Worm (Caenorhabditis elegans): ENCODE measurements around the gene T17A3.12.
"Not testable (repeated sequence)": the region's sequence is repeated elsewhere in the genome, so short reads cannot be mapped to it uniquely, and the experiment has no call there.

Gene T17A3.12

DNA sequence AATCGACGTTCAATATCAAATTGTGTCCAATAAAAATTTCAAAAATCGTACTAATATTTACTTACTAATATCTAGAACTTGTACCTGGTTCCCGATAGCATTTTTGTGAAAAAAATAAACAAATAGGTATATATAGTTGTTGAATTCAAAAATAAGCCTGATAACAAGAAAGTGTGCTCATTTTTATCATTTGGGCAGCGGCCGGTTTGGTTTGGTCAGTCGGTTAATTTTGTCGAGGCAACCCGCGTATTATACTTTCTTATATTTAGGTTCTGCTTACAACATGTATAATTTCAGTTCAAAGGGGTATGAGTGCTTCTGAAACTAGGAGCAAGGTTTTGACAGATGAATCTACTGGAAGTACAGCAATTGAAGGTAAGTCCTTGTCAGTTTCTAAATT lies 14.3 kb downstream of the T17A3.12 start, which contains the start of the genes nhr-280 and C29F9.2:
Gene nhr-280 (minus strand): TSS at position 101 of the 400 bp plus-strand sequence.
Gene C29F9.2 (plus strand): TSS at position 298 of the 400 bp plus-strand sequence.
- TF ChIP-seq elt-3 (tag; optimal IDR thresholded peaks at IDR 0.05) (no peak), M03D4.4 (tag; optimal IDR thresholded peaks at IDR 0.05) (no peak), zip-8 (tag; optimal IDR thresholded peaks at IDR 0.05) (no peak), lin-13 (tag; optimal IDR thresholded peaks at IDR 0.05) (no peak), cnd-1 (tag; optimal IDR thresholded peaks at IDR 0.05) (no peak)

DNA sequence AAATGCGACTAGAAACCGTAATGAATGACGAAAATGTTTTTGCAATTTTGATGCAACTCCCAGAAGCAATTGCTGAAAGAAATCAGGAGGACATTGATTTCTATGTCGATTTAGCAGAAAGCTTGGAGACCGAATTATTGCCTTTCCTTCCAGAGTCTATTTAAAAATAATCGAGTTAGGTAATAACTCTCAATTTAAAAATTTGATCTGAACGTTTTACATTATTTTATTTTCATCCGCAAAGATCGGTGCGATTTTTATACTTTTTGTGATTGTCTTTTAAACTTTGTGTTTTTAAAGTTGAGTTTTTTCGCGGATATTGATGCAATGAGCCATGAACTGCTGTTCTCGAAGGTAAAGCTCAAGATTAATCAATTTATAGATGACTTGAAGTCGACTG lies 20.5 kb downstream of the T17A3.12 start, which contains the start of gene pals-23:
Gene pals-23 (plus strand): TSS at position 301 of the 400 bp plus-strand sequence.
- TF ChIP-seq tbx-8 (GFP tag; optimal IDR thresholded peaks at IDR 0.05) (no peak), mls-2 (tag; optimal IDR thresholded peaks at IDR 0.05) (no peak), bed-3 (GFP tag; optimal IDR thresholded peaks at IDR 0.05) (no peak), lin-32 (GFP tag; optimal IDR thresholded peaks at IDR 0.05) (no peak), snpc-4 (tag; optimal IDR thresholded peaks at IDR 0.05) (no peak), cnd-1 (tag; optimal IDR thresholded peaks at IDR 0.05) (no peak), mep-1 (tag; optimal IDR thresholded peaks at IDR 0.05) (no peak), ceh-83 (GFP tag; optimal IDR thresholded peaks at IDR 0.05) (no peak), unc-62 (GFP tag; optimal IDR thresholded peaks at IDR 0.05) (no peak), ham-2 (GFP tag; optimal IDR thresholded peaks at IDR 0.05) (no peak), ceh-39 (tag; optimal IDR thresholded peaks at IDR 0.05) (no peak), elt-1 (tag; optimal IDR thresholded peaks at IDR 0.05; ENCODE audit: borderline replicate concordance, insufficient read depth) (no peak), flh-1 (GFP tag; optimal IDR thresholded peaks at IDR 0.05) (no peak), nhr-12 (tag; optimal IDR thresholded peaks at IDR 0.05) (no peak), sptf-1 (tag; optimal IDR thresholded peaks at IDR 0.05) (no peak), nhr-2 (tag; optimal IDR thresholded peaks at IDR 0.05) (no peak)

DNA sequence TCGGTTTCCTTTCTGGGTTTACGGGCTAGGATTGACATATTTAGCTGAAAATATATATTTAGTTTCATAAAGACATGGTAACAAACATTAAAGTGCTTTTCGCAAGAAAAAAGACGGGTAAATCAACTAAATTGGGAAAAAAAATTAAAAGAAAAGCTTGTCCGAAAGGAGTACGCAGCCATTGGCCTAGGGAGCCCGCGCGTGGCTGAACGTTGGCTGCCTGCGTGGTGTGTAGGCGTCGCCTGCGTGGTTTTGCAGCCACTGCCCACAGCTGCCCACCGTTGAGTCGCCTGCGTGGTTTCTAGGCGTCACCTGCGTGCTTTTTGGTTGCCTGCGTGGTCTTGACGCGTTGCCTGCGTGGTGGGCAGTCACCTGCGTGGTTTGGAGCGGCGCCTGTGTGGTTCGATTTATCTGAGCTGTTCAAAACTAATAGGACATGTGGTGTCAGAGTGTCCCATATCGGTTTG lies 23.0 kb downstream of the T17A3.12 start, which contains the start of gene C29F9.12:
Gene C29F9.12 (minus strand): TSS at position 51 of the 467 bp plus-strand sequence.
- not testable (repeated sequence) for TF ChIP-seq unc-120 (tag; optimal IDR thresholded peaks at IDR 0.05; ENCODE audit: poor library complexity, severe bottlenecking); snpc-4 (tag; optimal IDR thresholded peaks at IDR 0.05); sem-2 (GFP tag; optimal IDR thresholded peaks at IDR 0.05)

DNA sequence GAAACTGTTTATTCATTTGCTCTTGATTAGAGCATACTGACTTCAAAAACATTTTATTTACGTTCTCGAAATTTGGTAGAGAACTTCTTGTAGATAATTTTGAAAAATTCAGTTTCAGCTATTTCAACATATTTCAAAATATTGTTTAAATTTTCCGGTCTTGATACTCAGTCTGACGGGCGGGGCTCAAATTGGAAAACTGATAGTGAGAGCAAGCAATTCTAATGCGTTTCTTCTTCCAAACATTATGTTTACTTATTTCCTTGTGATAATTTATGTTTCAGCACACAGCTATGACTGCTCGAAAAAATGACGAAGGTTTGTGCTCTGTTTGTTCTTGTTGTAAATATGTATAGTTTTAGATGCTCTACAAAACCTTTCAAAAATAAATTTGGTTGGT lies 24.8 kb downstream of the T17A3.12 start, which contains the start of gene pals-24:
Gene pals-24 (plus strand): TSS at position 237 of the 400 bp plus-strand sequence.
- no peak for TF ChIP-seq ces-1 (GFP tag; optimal IDR thresholded peaks at IDR 0.05)
- no peak for TF ChIP-seq tbx-8 (GFP tag; optimal IDR thresholded peaks at IDR 0.05)

DNA sequence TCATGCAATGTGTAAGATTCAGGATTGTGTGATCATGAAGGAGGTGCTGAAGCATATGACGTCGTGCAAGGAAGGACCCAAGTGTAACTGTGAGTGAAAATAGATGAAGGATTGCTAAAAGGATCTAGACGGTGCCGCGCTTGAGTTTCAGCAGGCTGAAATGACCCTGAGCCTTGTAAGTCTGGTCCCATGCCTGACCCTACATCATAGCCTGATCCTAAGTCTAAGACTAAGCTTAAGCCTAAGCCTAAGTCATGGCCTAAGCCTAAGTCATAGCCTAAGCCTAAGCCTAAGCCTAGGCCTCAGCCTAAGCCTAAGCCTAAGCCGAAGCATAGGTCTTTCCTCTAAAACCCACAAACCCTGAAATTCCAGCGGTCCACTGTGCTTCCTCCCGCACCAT lies 27.1 kb downstream of the T17A3.12 start:
- TF ChIP-seq zip-8 (tag; optimal IDR thresholded peaks at IDR 0.05) (no peak), drap-1 (GFP tag; optimal IDR thresholded peaks at IDR 0.05) (no peak), unc-62 (GFP tag; optimal IDR thresholded peaks at IDR 0.05) (no peak), nhr-2 (tag; optimal IDR thresholded peaks at IDR 0.05) (no peak), lin-13 (tag; optimal IDR thresholded peaks at IDR 0.05) (no peak), ceh-39 (tag; optimal IDR thresholded peaks at IDR 0.05) (no peak), blmp-1 (tag; optimal IDR thresholded peaks at IDR 0.05) (no peak), M03D4.4 (tag; optimal IDR thresholded peaks at IDR 0.05) (no peak), bed-3 (GFP tag; optimal IDR thresholded peaks at IDR 0.05) (no peak), mab-5 (tag; optimal IDR thresholded peaks at IDR 0.05) (no peak), hlh-1 (tag; optimal IDR thresholded peaks at IDR 0.05) (no peak), elt-1 (tag; optimal IDR thresholded peaks at IDR 0.05; ENCODE audit: borderline replicate concordance, insufficient read depth) (no peak), lsy-2 (tag; optimal IDR thresholded peaks at IDR 0.05) (no peak), sptf-1 (tag; optimal IDR thresholded peaks at IDR 0.05) (no peak), nhr-28 (tag; optimal IDR thresholded peaks at IDR 0.05) (no peak), nhr-237 (tag; optimal IDR thresholded peaks at IDR 0.05) (no peak), nhr-76 (tag; optimal IDR thresholded peaks at IDR 0.05) (no peak)
